Fruit fly (Drosophila melanogaster) whole organism, embryonic: ENCODE data around the gene P58IPK.
A peak's percentile ranks its signal among the peaks of the same experiment; 100 is the strongest.

ENCODE experiments used
- Abd-B ChIP-seq: fragments of 200-800 bp; sonication (Bioruptor generic); optimal IDR thresholded peaks from 2 replicates; lab custom pipeline; 2018; ENCODE audit warnings: missing biosample characterization, mild to moderate bottlenecking, missing genetic modification characterization, moderate library complexity
- Asciz ChIP-seq: fragments of 200-800 bp; sonication (Bioruptor generic); optimal IDR thresholded peaks from 2 replicates; lab custom pipeline; 2017; ENCODE audit warnings: missing biosample characterization, mild to moderate bottlenecking, missing genetic modification characterization, missing genetic modification reagents
- CG11398 ChIP-seq: fragments of 200-800 bp; sonication (Bioruptor generic); optimal IDR thresholded peaks from 2 replicates; lab custom pipeline; 2016; ENCODE audit warnings: missing biosample characterization, missing genetic modification characterization
- CG12071 ChIP-seq: fragments of 200-800 bp; sonication (Bioruptor generic); optimal IDR thresholded peaks from 3 replicates; lab custom pipeline; 2018; ENCODE audit warnings: missing biosample characterization, mild to moderate bottlenecking, missing genetic modification characterization
- CG12299 ChIP-seq: fragments of 200-800 bp; sonication (Bioruptor generic); optimal IDR thresholded peaks from 2 replicates; lab custom pipeline; 2018; ENCODE audit warnings: missing biosample characterization, mild to moderate bottlenecking, missing genetic modification characterization
- CG12942 ChIP-seq: fragments of 200-800 bp; sonication (Bioruptor generic); optimal IDR thresholded peaks from 3 replicates; lab custom pipeline; 2016; ENCODE audit warnings: missing biosample characterization, missing genetic modification characterization
- CG14050 ChIP-seq: fragments of 200-800 bp; sonication (Bioruptor generic); IDR thresholded peaks from 3 replicates; pipeline ENCODE4 v1.3.6; 2022; ENCODE audit warnings: missing biosample characterization, missing genetic modification characterization
- CG14860 ChIP-seq: fragments of 200-800 bp; sonication (Bioruptor generic); IDR thresholded peaks from 3 replicates; pipeline ENCODE4 v1.3.6; 2022; ENCODE audit warnings: missing biosample characterization, missing genetic modification characterization; ENCODE audit not compliant: partially characterized antibody
- CG1529 ChIP-seq: fragments of 200-800 bp; sonication (Bioruptor generic); optimal IDR thresholded peaks from 3 replicates; lab custom pipeline; 2018; ENCODE audit warnings: missing biosample characterization, missing genetic modification characterization
- CG16813 ChIP-seq: fragments of 200-800 bp; sonication (Bioruptor generic); IDR thresholded peaks from 3 replicates; pipeline ENCODE4 v1.3.6; 2022; ENCODE audit warnings: missing biosample characterization, missing genetic modification characterization; ENCODE audit not compliant: partially characterized antibody
- CG17361 ChIP-seq: fragments of 200-800 bp; sonication (Bioruptor generic); IDR thresholded peaks from 3 replicates; pipeline ENCODE4 v1.3.6; 2022; ENCODE audit warnings: missing biosample characterization, missing genetic modification characterization
- CG3281 ChIP-seq: fragments of 200-800 bp; sonication (Bioruptor generic); optimal IDR thresholded peaks from 3 replicates; lab custom pipeline; 2017; ENCODE audit warnings: missing biosample characterization, mild to moderate bottlenecking, missing genetic modification characterization
- CG34376 ChIP-seq: fragments of 200-800 bp; sonication (Bioruptor generic); optimal IDR thresholded peaks from 2 replicates; lab custom pipeline; 2018; ENCODE audit warnings: missing biosample characterization, mild to moderate bottlenecking, missing genetic modification characterization
- CG4707 ChIP-seq: fragments of 200-800 bp; sonication (Bioruptor generic); optimal IDR thresholded peaks from 2 replicates; lab custom pipeline; 2018; ENCODE audit warnings: missing biosample characterization, mild to moderate bottlenecking, missing genetic modification characterization, moderate library complexity
- CG6254 ChIP-seq: fragments of 200-800 bp; sonication (Bioruptor generic); optimal IDR thresholded peaks from 3 replicates; lab custom pipeline; 2017; ENCODE audit warnings: mild to moderate bottlenecking, missing biosample characterization, missing genetic modification reagents, missing genetic modification characterization
- CG7372 ChIP-seq: fragments of 200-800 bp; sonication (Bioruptor generic); IDR thresholded peaks from 2 replicates; pipeline ENCODE4 v1.3.6; 2022; ENCODE audit warnings: missing biosample characterization, missing genetic modification characterization
- Dad ChIP-seq: fragments of 200-800 bp; sonication (Bioruptor generic); optimal IDR thresholded peaks from 3 replicates; lab custom pipeline; 2016; ENCODE audit warnings: missing biosample characterization, missing genetic modification characterization
- Doc2 ChIP-seq: fragments of 200-800 bp; sonication (Bioruptor generic); IDR thresholded peaks from 2 replicates; pipeline ENCODE4 v1.3.6; 2022; ENCODE audit warnings: missing biosample characterization, missing genetic modification characterization
- Ets97D ChIP-seq: fragments of 200-800 bp; sonication (Bioruptor generic); optimal IDR thresholded peaks from 3 replicates; lab custom pipeline; 2016; ENCODE audit warnings: missing biosample characterization, missing genetic modification characterization
- HLH4C ChIP-seq: fragments of 200-800 bp; sonication (Bioruptor generic); IDR thresholded peaks from 3 replicates; pipeline ENCODE4 v1.3.6; 2022; ENCODE audit warnings: missing biosample characterization, missing genetic modification characterization; ENCODE audit not compliant: partially characterized antibody
- Hr78 ChIP-seq, 2 experiments: fragments of 200-800 bp in 1 of 2; fragments of >200 bp in 1 of 2; sonication (Bioruptor generic) in 1 of 2; optimal IDR thresholded peaks; 2 replicates each; lab custom pipeline; 2017 to 2019; ENCODE audit warnings: missing biosample characterization in 2 of 2, missing genetic modification characterization in 2 of 2, mild to moderate bottlenecking in 1 of 2, moderate library complexity in 1 of 2
- Lpt ChIP-seq: fragments of >200 bp; optimal IDR thresholded peaks from 2 replicates; lab custom pipeline; 2018; ENCODE audit warnings: missing biosample characterization, missing genetic modification characterization
- Oaz ChIP-seq: fragments of 200-800 bp; sonication (Bioruptor generic); IDR thresholded peaks from 2 replicates; pipeline ENCODE4 v1.3.6; 2022; ENCODE audit warnings: missing biosample characterization, missing genetic modification characterization
- Sry-δ ChIP-seq: fragments of 200-800 bp; sonication (Bioruptor generic); optimal IDR thresholded peaks from 2 replicates; lab custom pipeline; 2016; ENCODE audit warnings: missing biosample characterization, missing genetic modification characterization
- YL-1 ChIP-seq: fragments of 200-800 bp; sonication (Bioruptor generic); optimal IDR thresholded peaks from 3 replicates; lab custom pipeline; 2017; ENCODE audit warnings: missing biosample characterization, mild to moderate bottlenecking, missing genetic modification characterization
- bigmax ChIP-seq: fragments of 200-800 bp; sonication (Bioruptor generic); optimal IDR thresholded peaks from 2 replicates; lab custom pipeline; 2018; ENCODE audit warnings: missing biosample characterization, mild to moderate bottlenecking, missing genetic modification characterization
- chinmo ChIP-seq: fragments of 200-800 bp; sonication (Bioruptor generic); IDR thresholded peaks from 4 replicates; pipeline ENCODE4 v1.3.6; 2022; ENCODE audit warnings: missing biosample characterization, missing genetic modification characterization; ENCODE audit not compliant: partially characterized antibody
- ci ChIP-seq: fragments of 200-800 bp; sonication (Bioruptor generic); IDR thresholded peaks from 3 replicates; pipeline ENCODE4 v1.3.6; 2022; ENCODE audit warnings: missing biosample characterization, missing genetic modification characterization
- da ChIP-seq: fragments of 200-800 bp; sonication (Bioruptor generic); optimal IDR thresholded peaks from 2 replicates; lab custom pipeline; 2016; ENCODE audit warnings: missing biosample characterization, missing genetic modification characterization
- exex ChIP-seq: fragments of 200-800 bp; sonication (Bioruptor generic); optimal IDR thresholded peaks from 4 replicates; lab custom pipeline; 2018; ENCODE audit warnings: missing biosample characterization, mild to moderate bottlenecking, missing genetic modification characterization, moderate library complexity
- hkb ChIP-seq, 2 experiments: fragments of 200-800 bp in 1 of 2; fragments of >200 bp in 1 of 2; sonication (Bioruptor generic) in 1 of 2; IDR thresholded peaks in 1 of 2; optimal IDR thresholded peaks in 1 of 2; 2 replicates each; pipeline versions ENCODE4 v1.3.6 to Lab custom; 2017 to 2022; ENCODE audit warnings: missing biosample characterization in 1 of 2, missing genetic modification characterization in 1 of 2
- ind ChIP-seq: fragments of 200-800 bp; sonication (Bioruptor generic); optimal IDR thresholded peaks from 3 replicates; lab custom pipeline; 2016; ENCODE audit warnings: missing biosample characterization, missing genetic modification characterization
- insv ChIP-seq, 2 experiments: fragments of 200-800 bp; sonication (Bioruptor generic); optimal IDR thresholded peaks; 3 replicates each; lab custom pipeline; 2016 to 2018; ENCODE audit warnings: missing biosample characterization in 2 of 2, missing genetic modification characterization in 2 of 2
- lbe ChIP-seq: fragments of 200-800 bp; sonication (Bioruptor generic); optimal IDR thresholded peaks from 2 replicates; lab custom pipeline; 2016; ENCODE audit warnings: missing biosample characterization, mild to moderate bottlenecking, missing genetic modification characterization
- lilli ChIP-seq: fragments of 200-800 bp; sonication (Bioruptor generic); optimal IDR thresholded peaks from 3 replicates; lab custom pipeline; 2016; ENCODE audit warnings: missing biosample characterization, missing genetic modification characterization
- nau ChIP-seq: fragments of 200-800 bp; sonication (Bioruptor generic); optimal IDR thresholded peaks from 3 replicates; lab custom pipeline; 2017; ENCODE audit warnings: missing biosample characterization, mild to moderate bottlenecking, missing genetic modification characterization, missing genetic modification reagents
- odd ChIP-seq: fragments of 200-800 bp; sonication (Bioruptor generic); optimal IDR thresholded peaks from 2 replicates; lab custom pipeline; 2017; ENCODE audit warnings: missing biosample characterization, mild to moderate bottlenecking, missing genetic modification characterization
- pan ChIP-seq, 4 experiments: fragments of >200 bp in 3 of 4; fragments of 200-800 bp in 1 of 4; sonication (Bioruptor generic) in 1 of 4; optimal IDR thresholded peaks in 3 of 4; IDR thresholded peaks in 1 of 4; 2 replicates each; pipeline versions ENCODE4 v1.3.6 to Lab custom; 2017 to 2022; ENCODE audit warnings: missing biosample characterization in 2 of 4, missing genetic modification characterization in 2 of 4, mixed read lengths in 1 of 4
- pho ChIP-seq: fragments of 200-800 bp; sonication (Bioruptor generic); optimal IDR thresholded peaks from 2 replicates; lab custom pipeline; 2016; ENCODE audit warnings: missing biosample characterization, missing genetic modification characterization
- phol ChIP-seq: fragments of 200-800 bp; sonication (Bioruptor generic); optimal IDR thresholded peaks from 3 replicates; lab custom pipeline; 2018; ENCODE audit warnings: missing biosample characterization, mild to moderate bottlenecking, missing genetic modification characterization, moderate library complexity
- repo ChIP-seq: fragments of 200-800 bp; sonication (Bioruptor generic); optimal IDR thresholded peaks from 2 replicates; lab custom pipeline; 2016; ENCODE audit warnings: missing biosample characterization, missing genetic modification characterization
- rib ChIP-seq: fragments of 200-800 bp; sonication (Bioruptor generic); IDR thresholded peaks from 2 replicates; pipeline ENCODE4 v1.3.6; 2022; ENCODE audit warnings: missing biosample characterization, missing genetic modification characterization
- row ChIP-seq: fragments of 200-800 bp; sonication (Bioruptor generic); IDR thresholded peaks from 3 replicates; pipeline ENCODE4 v1.3.6; 2022; ENCODE audit warnings: missing biosample characterization, missing genetic modification characterization
- sd ChIP-seq: fragments of 200-800 bp; sonication (Bioruptor generic); optimal IDR thresholded peaks from 3 replicates; lab custom pipeline; 2018; ENCODE audit warnings: missing biosample characterization, mild to moderate bottlenecking, missing genetic modification characterization, moderate library complexity
- sim ChIP-seq: fragments of 200-800 bp; sonication (Bioruptor generic); IDR thresholded peaks from 2 replicates; pipeline ENCODE4 v1.3.6; 2022; ENCODE audit warnings: missing biosample characterization, missing genetic modification characterization
- slp2 ChIP-seq: fragments of 200-800 bp; sonication (Bioruptor generic); optimal IDR thresholded peaks from 2 replicates; lab custom pipeline; 2016; ENCODE audit warnings: missing biosample characterization, missing genetic modification characterization
- trem ChIP-seq: fragments of 200-800 bp; optimal IDR thresholded peaks from 3 replicates; lab custom pipeline; 2019; ENCODE audit warnings: missing biosample characterization, mild to moderate bottlenecking, missing genetic modification characterization, moderate library complexity
- twi ChIP-seq: fragments of 200-800 bp; optimal IDR thresholded peaks from 2 replicates; lab custom pipeline; 2019; ENCODE audit warnings: missing biosample characterization, mild to moderate bottlenecking, missing genetic modification characterization, moderate library complexity
- yki ChIP-seq: fragments of >200 bp; optimal IDR thresholded peaks from 3 replicates; lab custom pipeline; 2018

The P58IPK gene

dm6 chr3R:9551013-9551658 lies 35.6 kb upstream of the P58IPK start:
- TF ChIP-seq CG14860 (GFP tag; lab: Robert Waterston, UW) (no peak), trem (tag; lab: Kevin White, UChicago) (no peak), hkb (optimal IDR thresholded peaks at IDR 0.05; lab: Kevin White, UChicago) (no peak), hkb (GFP tag; IDR thresholded peaks at IDR 0.05; lab: Robert Waterston, UW) (no peak), repo (GFP tag; lab: Kevin White, UChicago) (peak; percentile 9), CG7372 (GFP tag; lab: Robert Waterston, UW) (no peak), CG4707 (GFP tag; lab: Kevin White, UChicago) (peak; percentile 24), CG12299 (tag; lab: Kevin White, UChicago) (no peak), CG12942 (no peak), Asciz (GFP tag; lab: Kevin White, UChicago) (peak; percentile 50), Dad (peak; percentile 11), sim (GFP tag; lab: Robert Waterston, UW) (no peak), Hr78 (GFP tag; optimal IDR thresholded peaks at IDR 0.05; lab: Kevin White, UChicago) (peak in 1 of 2 experiments; percentile 99), Oaz (GFP tag; lab: Robert Waterston, UW) (no peak), pho (GFP tag; lab: Kevin White, UChicago) (no peak), yki (lab: Kevin White, UChicago) (peak; percentile 50), da (no peak), Abd-B (GFP tag; lab: Kevin White, UChicago) (no peak), YL-1 (GFP tag; lab: Kevin White, UChicago) (peak; percentile 60), lilli (peak; percentile 25), CG11398 (GFP tag; lab: Kevin White, UChicago) (peak; percentile 63), phol (tag; lab: Kevin White, UChicago) (no peak), CG6254 (GFP tag; lab: Kevin White, UChicago) (peak; percentile 52), insv (GFP tag; optimal IDR thresholded peaks at IDR 0.05; lab: Kevin White, UChicago) (peak in 1 of 2 experiments; percentile 12), Lpt (no peak), twi (no peak), row (GFP tag; lab: Robert Waterston, UW) (no peak), bigmax (GFP tag; lab: Kevin White, UChicago) (peak; percentile 48), CG17361 (GFP tag; lab: Robert Waterston, UW) (no peak), odd (GFP tag; lab: Kevin White, UChicago) (peak; percentile 68), CG34376 (GFP tag; lab: Kevin White, UChicago) (peak; percentile 96), HLH4C (no peak), nau (peak; percentile 71), rib (no peak), CG1529 (GFP tag; lab: Kevin White, UChicago) (no peak), exex (tag; lab: Kevin White, UChicago) (peak; percentile 36), pan (optimal IDR thresholded peaks at IDR 0.05; lab: Kevin White, UChicago) (no peak), pan (GFP tag; optimal IDR thresholded peaks at IDR 0.05 in 1 of 2, IDR thresholded peaks at IDR 0.05 in 1 of 2) (no peak), Sry-δ (GFP tag; lab: Kevin White, UChicago) (peak; percentile 27), Doc2 (GFP tag; lab: Robert Waterston, UW) (no peak), sd (tag; lab: Kevin White, UChicago) (peak; percentile 51), ind (GFP tag; lab: Kevin White, UChicago) (no peak), lbe (peak; percentile 58), ci (GFP tag; lab: Robert Waterston, UW) (no peak), CG14050 (GFP tag; lab: Robert Waterston, UW) (no peak), CG3281 (GFP tag; lab: Kevin White, UChicago) (peak; percentile 63), slp2 (GFP tag; lab: Kevin White, UChicago) (no peak), CG12071 (GFP tag; lab: Kevin White, UChicago) (peak; percentile 84), chinmo (GFP tag; lab: Robert Waterston, UW) (no peak), Ets97D (GFP tag; lab: Kevin White, UChicago) (peak; percentile 4), CG16813 (GFP tag; lab: Robert Waterston, UW) (no peak)
